Worm (Caenorhabditis elegans): ENCODE results near the gene mat-2.
A peak's percentile ranks its signal among the peaks of the same experiment; 100 is the strongest.

Gene mat-2

ce11 chrII:11129517-11129916 lies 17.0 kb downstream of the mat-2 start, which contains the start of gene F40F8.12:
Gene F40F8.12 (plus strand): TSS chrII:11129817.
- TF ChIP-seq hlh-1 (tag; optimal IDR thresholded peaks at IDR 0.05) (no peak), unc-62 (GFP tag; optimal IDR thresholded peaks at IDR 0.05) (no peak), cnd-1 (tag; optimal IDR thresholded peaks at IDR 0.05) (no peak), sptf-1 (tag; optimal IDR thresholded peaks at IDR 0.05) (no peak), M03D4.4 (tag; optimal IDR thresholded peaks at IDR 0.05) (no peak), tbx-8 (GFP tag; optimal IDR thresholded peaks at IDR 0.05) (no peak), drap-1 (GFP tag; optimal IDR thresholded peaks at IDR 0.05) (no peak), nhr-12 (tag; optimal IDR thresholded peaks at IDR 0.05) (no peak), nhr-76 (tag; optimal IDR thresholded peaks at IDR 0.05) (no peak), ces-1 (GFP tag; optimal IDR thresholded peaks at IDR 0.05) (no peak), flh-1 (GFP tag; optimal IDR thresholded peaks at IDR 0.05) (no peak), ceh-39 (tag; optimal IDR thresholded peaks at IDR 0.05) (no peak), mep-1 (tag; optimal IDR thresholded peaks at IDR 0.05) (no peak), ham-2 (GFP tag; optimal IDR thresholded peaks at IDR 0.05) (no peak)

ce11 chrII:11132542-11132941 lies 20.0 kb downstream of the mat-2 start, which contains the start of gene F40F8.11:
Gene F40F8.11 (minus strand): TSS chrII:11132590.
- TF ChIP-seq nhr-237 (tag; optimal IDR thresholded peaks at IDR 0.05) (peak; percentile 3), blmp-1 (tag; optimal IDR thresholded peaks at IDR 0.05) (peak; percentile 4), nhr-28 (tag; optimal IDR thresholded peaks at IDR 0.05) (no peak), ceh-43 (GFP tag; optimal IDR thresholded peaks at IDR 0.05) (no peak), ham-2 (GFP tag; optimal IDR thresholded peaks at IDR 0.05) (no peak), bed-3 (GFP tag; optimal IDR thresholded peaks at IDR 0.05) (no peak), sem-2 (GFP tag; optimal IDR thresholded peaks at IDR 0.05) (no peak), ceh-39 (tag; optimal IDR thresholded peaks at IDR 0.05) (peak; percentile 4), lin-32 (GFP tag; optimal IDR thresholded peaks at IDR 0.05) (no peak), unc-120 (tag; optimal IDR thresholded peaks at IDR 0.05; ENCODE audit: poor library complexity, severe bottlenecking) (peak; percentile 27), lsy-2 (tag; optimal IDR thresholded peaks at IDR 0.05) (peak; percentile 59), ces-1 (GFP tag; optimal IDR thresholded peaks at IDR 0.05) (peak; percentile 6), nhr-2 (tag; optimal IDR thresholded peaks at IDR 0.05) (no peak), nhr-12 (tag; optimal IDR thresholded peaks at IDR 0.05) (no peak), flh-1 (GFP tag; optimal IDR thresholded peaks at IDR 0.05) (no peak), elt-1 (tag; optimal IDR thresholded peaks at IDR 0.05; ENCODE audit: borderline replicate concordance, insufficient read depth) (no peak), sptf-1 (tag; optimal IDR thresholded peaks at IDR 0.05) (no peak), cnd-1 (tag; optimal IDR thresholded peaks at IDR 0.05) (no peak), zip-8 (tag; optimal IDR thresholded peaks at IDR 0.05) (no peak), elt-3 (tag; optimal IDR thresholded peaks at IDR 0.05) (no peak), tbx-8 (GFP tag; optimal IDR thresholded peaks at IDR 0.05) (no peak), ceh-83 (GFP tag; optimal IDR thresholded peaks at IDR 0.05) (no peak), hlh-1 (tag; optimal IDR thresholded peaks at IDR 0.05) (no peak), lin-13 (tag; optimal IDR thresholded peaks at IDR 0.05) (no peak), ztf-11 (tag; optimal IDR thresholded peaks at IDR 0.05) (no peak), snpc-4 (tag; optimal IDR thresholded peaks at IDR 0.05) (no peak), drap-1 (GFP tag; optimal IDR thresholded peaks at IDR 0.05) (no peak)

ce11 chrII:11134828-11135227 lies 22.3 kb downstream of the mat-2 start, which contains the start of gene F40F8.5:
Gene F40F8.5 (minus strand): TSS chrII:11134928.
- TF ChIP-seq cnd-1 (tag; optimal IDR thresholded peaks at IDR 0.05) (no peak), drap-1 (GFP tag; optimal IDR thresholded peaks at IDR 0.05) (no peak), nhr-28 (tag; optimal IDR thresholded peaks at IDR 0.05) (no peak), nhr-2 (tag; optimal IDR thresholded peaks at IDR 0.05) (no peak), unc-62 (GFP tag; optimal IDR thresholded peaks at IDR 0.05) (no peak), ces-1 (GFP tag; optimal IDR thresholded peaks at IDR 0.05) (no peak), pha-4 (tag; optimal IDR thresholded peaks at IDR 0.05) (no peak), lin-13 (tag; optimal IDR thresholded peaks at IDR 0.05) (no peak), lsy-2 (tag; optimal IDR thresholded peaks at IDR 0.05) (no peak), elt-1 (tag; optimal IDR thresholded peaks at IDR 0.05; ENCODE audit: borderline replicate concordance, insufficient read depth) (no peak), M03D4.4 (tag; optimal IDR thresholded peaks at IDR 0.05) (no peak), elt-3 (tag; optimal IDR thresholded peaks at IDR 0.05) (no peak)

ce11 chrII:11135773-11136172 lies 23.3 kb downstream of the mat-2 start:
- TF ChIP-seq ceh-43 (GFP tag; optimal IDR thresholded peaks at IDR 0.05) (no peak), unc-62 (GFP tag; optimal IDR thresholded peaks at IDR 0.05) (peak; percentile 78)
